Worm (Caenorhabditis elegans) whole organism, young adult: ENCODE data around the gene F16F9.1.

Source experiments
- lin-40 ChIP-seq: sonication (generic microtip); optimal IDR thresholded peaks from 2 replicates; lab custom pipeline; 2016; ENCODE audit warnings: missing genetic modification characterization, mild to moderate bottlenecking, missing compliant biosample characterization, missing genotype, missing genetic modification reagents
- madf-8 ChIP-seq: fragments of 200-800 bp; sonication (Bioruptor generic); conservative IDR thresholded peaks from 2 replicates; pipeline ENCODE4 v1.3.6; 2022; ENCODE audit warnings: missing genetic modification reagents, missing genetic modification characterization, missing compliant biosample characterization
- nhr-27 ChIP-seq: fragments of 200-800 bp; sonication (Bioruptor generic); optimal IDR thresholded peaks from 2 replicates; lab custom pipeline; 2018; ENCODE audit warnings: mild to moderate bottlenecking, missing genetic modification characterization, moderate library complexity, missing compliant biosample characterization
- snpc-4 ChIP-seq, 5 experiments: fragments of 150-350 bp in 1 of 5; sonication (generic microtip) in 4 of 5; optimal IDR thresholded peaks; 2 replicates each; lab custom pipeline; 2014 to 2018; ENCODE audit warnings: missing genetic modification characterization in 5 of 5, missing biosample characterization in 3 of 5, antibody characterized with exemption in 2 of 5, mild to moderate bottlenecking in 2 of 5, missing compliant biosample characterization in 2 of 5, missing genotype in 2 of 5, moderate library complexity in 2 of 5, missing genetic modification reagents in 1 of 5
- unc-130 ChIP-seq: sonication (generic microtip); optimal IDR thresholded peaks from 2 replicates; lab custom pipeline; 2016; ENCODE audit warnings: missing genetic modification reagents, missing genetic modification characterization, missing compliant biosample characterization

ce11 chrX:8440001-8440735 is 6.0 kb upstream of the F16F9.1 start:
- TF ChIP-seq lin-40 (tag; lab: Kevin White, UChicago) (no peak), madf-8 (GFP tag; lab: Robert Waterston, UW) (no peak), nhr-27 (tag; lab: Kevin White, UChicago) (no peak), unc-130 (no peak), snpc-4 (GFP tag; optimal IDR thresholded peaks at IDR 0.05; lab: Kevin White, UChicago) (no peak), snpc-4 (tag; optimal IDR thresholded peaks at IDR 0.05; lab: Kevin White, UChicago) (no peak)
